Worm (Caenorhabditis elegans): ENCODE measurements around the gene T25D1.2.

T25D1.2 gene

DNA sequence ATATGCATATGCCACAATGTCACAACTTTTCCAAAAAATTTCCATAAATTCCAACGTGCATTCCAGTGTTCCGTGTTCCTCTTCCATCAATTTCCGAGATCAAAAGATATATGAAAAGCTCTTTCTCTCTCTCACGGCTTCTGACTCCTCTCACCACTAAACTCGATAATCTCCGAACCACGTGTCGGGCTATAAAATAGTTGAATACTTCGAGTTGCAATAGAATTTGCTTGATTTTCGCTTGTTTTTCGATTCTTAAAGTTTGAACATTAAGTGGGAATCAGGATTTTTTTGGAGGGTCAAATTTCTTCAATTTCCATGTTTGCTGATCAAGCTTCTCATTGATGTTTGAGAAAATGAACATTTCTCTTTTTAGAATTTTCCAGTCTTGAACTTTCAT, 30.0 kb upstream of the T25D1.2 start:
- TF ChIP-seq ama-1 (optimal IDR thresholded peaks at IDR 0.05) (no peak), nhr-21 (tag; optimal IDR thresholded peaks at IDR 0.05) (no peak), mbf-1 (tag; optimal IDR thresholded peaks at IDR 0.05) (no peak), fos-1 (tag; optimal IDR thresholded peaks at IDR 0.05) (no peak), ZK546.5 (tag; optimal IDR thresholded peaks at IDR 0.05) (no peak), R02D3.7 (tag; optimal IDR thresholded peaks at IDR 0.05) (no peak), mab-5 (tag; optimal IDR thresholded peaks at IDR 0.05) (no peak), ztf-4 (tag; optimal IDR thresholded peaks at IDR 0.05) (no peak), nhr-23 (tag; optimal IDR thresholded peaks at IDR 0.05) (no peak), skn-1 (tag; optimal IDR thresholded peaks at IDR 0.05) (no peak), ceh-82 (tag; optimal IDR thresholded peaks at IDR 0.05) (no peak), nhr-12 (tag; optimal IDR thresholded peaks at IDR 0.05) (no peak), nhr-10 (tag; optimal IDR thresholded peaks at IDR 0.05) (no peak), lin-11 (tag; optimal IDR thresholded peaks at IDR 0.05) (no peak), ztf-11 (tag; optimal IDR thresholded peaks at IDR 0.05) (no peak), F13H6.1 (tag; optimal IDR thresholded peaks at IDR 0.05) (no peak)

DNA sequence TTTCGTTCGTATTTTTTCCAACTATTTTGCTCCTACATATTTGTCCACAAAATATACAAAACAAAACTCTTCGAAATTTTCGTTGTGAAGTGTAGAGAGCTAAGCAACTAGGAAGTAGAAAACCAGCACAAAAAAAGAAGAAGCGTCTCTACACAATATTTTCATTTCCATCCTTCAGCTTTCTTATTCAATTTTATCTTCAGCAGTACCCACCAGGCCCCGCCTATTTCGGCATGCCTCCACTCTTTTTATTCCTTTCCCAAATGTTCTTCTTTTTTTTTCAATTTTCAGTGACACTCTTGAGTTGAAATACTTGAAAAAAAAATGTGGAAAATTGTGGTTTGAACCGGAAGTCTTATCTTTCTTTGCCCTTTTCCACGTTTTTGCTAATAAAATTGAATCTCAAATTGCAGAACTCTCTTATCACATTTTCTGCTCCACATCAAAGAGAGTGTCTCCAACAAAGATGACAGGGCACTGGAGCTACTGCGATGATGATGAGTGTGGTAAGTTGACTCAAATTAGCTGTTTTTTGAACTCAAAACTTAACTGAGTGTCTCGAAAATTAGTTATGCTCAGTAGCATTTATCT, 28.2 kb upstream of the T25D1.2 start, which contains the start of gene cah-3:
cah-3 (plus strand) TSS at position 414 of the 591 bp plus-strand sequence.
- TF ChIP-seq fos-1 (tag; optimal IDR thresholded peaks at IDR 0.05) (peak; percentile 88), skn-1 (tag; optimal IDR thresholded peaks at IDR 0.05) (no peak), nhr-25 (tag; optimal IDR thresholded peaks at IDR 0.05) (no peak), sem-4 (tag; optimal IDR thresholded peaks at IDR 0.05) (no peak), lin-11 (tag; optimal IDR thresholded peaks at IDR 0.05) (no peak), nhr-237 (tag; optimal IDR thresholded peaks at IDR 0.05) (no peak), nhr-11 (tag; optimal IDR thresholded peaks at IDR 0.05) (no peak), mdl-1 (tag; optimal IDR thresholded peaks at IDR 0.05) (peak in 1 of 2 experiments; percentile 15), Y55F3AM.14 (GFP tag; optimal IDR thresholded peaks at IDR 0.05) (no peak), nhr-21 (tag; optimal IDR thresholded peaks at IDR 0.05) (no peak), sma-9 (GFP tag; optimal IDR thresholded peaks at IDR 0.05) (peak; percentile 7), sma-9 (tag; optimal IDR thresholded peaks at IDR 0.05) (no peak), lsy-2 (tag; optimal IDR thresholded peaks at IDR 0.05) (no peak), elt-3 (tag; optimal IDR thresholded peaks at IDR 0.05) (no peak), lin-13 (GFP tag; optimal IDR thresholded peaks at IDR 0.05) (no peak), egl-27 (tag; optimal IDR thresholded peaks at IDR 0.05) (no peak), ceh-16 (tag; optimal IDR thresholded peaks at IDR 0.05) (no peak), ZK546.5 (tag; optimal IDR thresholded peaks at IDR 0.05) (no peak), ceh-82 (tag; optimal IDR thresholded peaks at IDR 0.05) (no peak), blmp-1 (tag; optimal IDR thresholded peaks at IDR 0.05; ENCODE audit: insufficient read depth) (no peak), snpc-4 (tag; optimal IDR thresholded peaks at IDR 0.05) (no peak), sma-3 (GFP tag; optimal IDR thresholded peaks at IDR 0.05) (no peak), crh-2 (tag; optimal IDR thresholded peaks at IDR 0.05) (peak; percentile 61), F13H6.1 (tag; optimal IDR thresholded peaks at IDR 0.05) (no peak), zag-1 (tag; optimal IDR thresholded peaks at IDR 0.05) (no peak), ztf-11 (tag; optimal IDR thresholded peaks at IDR 0.05) (no peak), lin-39 (tag; optimal IDR thresholded peaks at IDR 0.05) (no peak)

DNA sequence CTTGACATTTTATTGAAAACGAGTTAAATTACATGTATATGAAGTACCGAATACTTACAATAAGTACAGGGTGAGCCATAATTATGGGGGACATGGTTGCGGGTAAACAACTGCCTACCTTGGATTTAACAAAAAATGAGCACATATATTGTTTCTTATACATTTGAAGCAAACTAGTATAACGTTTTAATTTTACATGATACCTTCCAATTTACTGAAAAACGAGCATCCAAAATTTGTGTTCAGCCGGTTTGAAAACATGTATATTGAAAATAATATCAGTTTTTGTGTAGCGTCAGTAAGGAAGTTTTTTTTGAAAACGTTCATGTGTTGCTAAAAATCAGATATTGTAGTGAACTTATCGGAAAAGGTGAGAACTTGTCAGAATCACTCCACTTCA, 24.6 kb upstream of the T25D1.2 start:
- TF ChIP-seq snpc-4 (tag; optimal IDR thresholded peaks at IDR 0.05) (no peak), nhr-10 (tag; optimal IDR thresholded peaks at IDR 0.05) (no peak), sma-9 (GFP tag; optimal IDR thresholded peaks at IDR 0.05) (no peak), sma-9 (tag; optimal IDR thresholded peaks at IDR 0.05) (no peak), C34F6.9 (tag; optimal IDR thresholded peaks at IDR 0.05) (no peak), crh-2 (tag; optimal IDR thresholded peaks at IDR 0.05) (no peak), Y55F3AM.14 (GFP tag; optimal IDR thresholded peaks at IDR 0.05) (no peak), nhr-25 (tag; optimal IDR thresholded peaks at IDR 0.05) (no peak), alr-1 (tag; optimal IDR thresholded peaks at IDR 0.05) (no peak), zag-1 (tag; optimal IDR thresholded peaks at IDR 0.05) (no peak), egl-27 (tag; optimal IDR thresholded peaks at IDR 0.05) (no peak)

DNA sequence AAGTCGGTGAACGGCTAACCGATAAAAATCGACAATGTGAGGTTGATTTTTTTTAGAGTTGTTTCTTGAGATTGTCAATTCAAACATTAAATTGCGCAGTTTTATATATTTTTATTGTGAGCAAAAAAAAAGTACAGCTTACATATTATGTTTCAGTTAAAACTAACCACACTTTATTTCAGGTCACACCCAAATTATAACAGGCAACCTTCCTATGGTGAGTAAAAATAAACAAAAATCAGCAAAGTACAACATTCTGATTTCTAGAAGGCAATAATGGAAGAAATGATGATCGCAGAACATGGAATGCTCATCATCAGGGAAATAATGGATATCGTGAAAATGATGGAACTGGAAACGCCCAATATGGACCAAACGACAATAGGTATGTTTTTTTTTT, 20.7 kb upstream of the T25D1.2 start, which contains the start of gene K05G3.2:
K05G3.2 (plus strand) TSS at position 301 of the 400 bp plus-strand sequence.
- TF ChIP-seq lin-39 (tag; optimal IDR thresholded peaks at IDR 0.05), result no peak
- no peak for TF ChIP-seq ztf-1 (GFP tag; conservative IDR thresholded peaks at IDR 0.05)
- no peak for TF ChIP-seq blmp-1 (tag; optimal IDR thresholded peaks at IDR 0.05; ENCODE audit: insufficient read depth)
- TF ChIP-seq fos-1 (tag; optimal IDR thresholded peaks at IDR 0.05), result no peak
- TF ChIP-seq dmd-4 (tag; optimal IDR thresholded peaks at IDR 0.05), result no peak
- no peak for TF ChIP-seq aly-2 (tag; optimal IDR thresholded peaks at IDR 0.05)
- TF ChIP-seq Y55F3AM.14 (GFP tag; optimal IDR thresholded peaks at IDR 0.05), result no peak
- no peak for TF ChIP-seq lsy-2 (tag; optimal IDR thresholded peaks at IDR 0.05)
- TF ChIP-seq mbf-1 (tag; optimal IDR thresholded peaks at IDR 0.05), result no peak
